Worm (Caenorhabditis elegans) whole organism, young adult: ENCODE results near the gene srh-47.

Experiments
- F57A8.1 ChIP-seq: fragments of 200-800 bp; sonication (Bioruptor generic); optimal IDR thresholded peaks from 2 replicates; lab custom pipeline; 2018; ENCODE audit warnings: mild to moderate bottlenecking, missing genetic modification characterization, moderate library complexity, missing compliant biosample characterization
- attf-3 ChIP-seq: fragments of 200-800 bp; sonication (Bioruptor generic); conservative IDR thresholded peaks from 2 replicates; pipeline ENCODE4 v1.3.6; 2022; ENCODE audit warnings: missing genetic modification reagents, missing genetic modification characterization, missing compliant biosample characterization
- ceh-40 ChIP-seq: fragments of 200-800 bp; sonication (Bioruptor generic); IDR thresholded peaks from 2 replicates; pipeline ENCODE4 v1.3.6; 2022; ENCODE audit warnings: missing genetic modification characterization, missing compliant biosample characterization
- dox-1 ChIP-seq: fragments of 200-800 bp; sonication (Bioruptor generic); IDR thresholded peaks from 2 replicates; pipeline ENCODE4 v1.3.6; 2022; ENCODE audit warnings: missing genetic modification reagents, missing genetic modification characterization, missing compliant biosample characterization
- madf-3 ChIP-seq: fragments of 200-800 bp; sonication (Bioruptor generic); IDR thresholded peaks from 2 replicates; pipeline ENCODE4 v1.3.6; 2022; ENCODE audit warnings: missing genetic modification reagents, missing genetic modification characterization, missing compliant biosample characterization
- mxl-1 ChIP-seq: sonication (generic microtip); optimal IDR thresholded peaks from 2 replicates; lab custom pipeline; 2016; ENCODE audit warnings: missing genetic modification characterization, missing compliant biosample characterization
- rcor-1 ChIP-seq: fragments of 200-800 bp; sonication (Bioruptor generic); IDR thresholded peaks from 2 replicates; pipeline ENCODE4 v1.3.6; 2022; ENCODE audit warnings: missing genetic modification reagents, missing genetic modification characterization, missing compliant biosample characterization
- sea-2 ChIP-seq: fragments of 200-800 bp; sonication (Bioruptor generic); IDR thresholded peaks from 2 replicates; pipeline ENCODE4 v1.3.6; 2022; ENCODE audit warnings: missing genetic modification characterization, missing compliant biosample characterization
- snpc-4 ChIP-seq, 5 experiments: fragments of 150-350 bp in 1 of 5; sonication (generic microtip) in 4 of 5; optimal IDR thresholded peaks; 2 replicates each; lab custom pipeline; 2014 to 2018; ENCODE audit warnings: missing genetic modification characterization in 5 of 5, missing biosample characterization in 3 of 5, antibody characterized with exemption in 2 of 5, mild to moderate bottlenecking in 2 of 5, missing compliant biosample characterization in 2 of 5, missing genotype in 2 of 5, moderate library complexity in 2 of 5, missing genetic modification reagents in 1 of 5
- unc-62 ChIP-seq: fragments of 150-350 bp; optimal IDR thresholded peaks from 2 replicates; lab custom pipeline; 2014; ENCODE audit warnings: missing biosample characterization, missing genetic modification reagents, missing genetic modification characterization
- xnd-1 ChIP-seq: sonication (generic microtip); optimal IDR thresholded peaks from 2 replicates; lab custom pipeline; 2016; ENCODE audit warnings: missing genotype, missing genetic modification reagents, missing genetic modification characterization, missing compliant biosample characterization
- ztf-26 ChIP-seq: sonication (generic microtip); optimal IDR thresholded peaks from 2 replicates; lab custom pipeline; 2017; ENCODE audit warnings: missing genetic modification characterization, missing compliant biosample characterization

ce11 chrV:11320860-11321259, 20.4 kb upstream of the srh-47 start:
- TF ChIP-seq madf-3 (GFP tag; lab: Robert Waterston, UW) (no peak), mxl-1 (tag; lab: Kevin White, UChicago) (no peak), ceh-40 (GFP tag; lab: Robert Waterston, UW) (no peak), xnd-1 (tag; lab: Kevin White, UChicago) (no peak), F57A8.1 (GFP tag; lab: Kevin White, UChicago) (no peak), attf-3 (GFP tag; lab: Robert Waterston, UW) (no peak), dox-1 (no peak), rcor-1 (no peak), snpc-4 (GFP tag; optimal IDR thresholded peaks at IDR 0.05; lab: Kevin White, UChicago) (no peak), snpc-4 (tag; optimal IDR thresholded peaks at IDR 0.05; lab: Kevin White, UChicago) (no peak), ztf-26 (tag; lab: Kevin White, UChicago) (no peak), sea-2 (GFP tag; lab: Robert Waterston, UW) (no peak), unc-62 (GFP tag; lab: Kevin White, UChicago) (no peak)
